Worm (Caenorhabditis elegans) whole organism, L4/young adult: ENCODE measurements around the gene W05B10.3.

Experiments
- W03F9.2 ChIP-seq: fragments of 150-350 bp; optimal IDR thresholded peaks from 2 replicates; lab custom pipeline; 2014; ENCODE audit warnings: missing biosample characterization, missing genetic modification characterization
- dao-5 ChIP-seq: sonication (generic microtip); optimal IDR thresholded peaks from 2 replicates; lab custom pipeline; 2016; ENCODE audit warnings: missing genotype, missing genetic modification characterization, moderate library complexity, missing compliant biosample characterization
- him-1 ChIP-seq: sonication (generic microtip); optimal IDR thresholded peaks from 2 replicates; lab custom pipeline; 2016; ENCODE audit warnings: missing genotype, missing genetic modification reagents, missing genetic modification characterization, missing compliant biosample characterization

DNA sequence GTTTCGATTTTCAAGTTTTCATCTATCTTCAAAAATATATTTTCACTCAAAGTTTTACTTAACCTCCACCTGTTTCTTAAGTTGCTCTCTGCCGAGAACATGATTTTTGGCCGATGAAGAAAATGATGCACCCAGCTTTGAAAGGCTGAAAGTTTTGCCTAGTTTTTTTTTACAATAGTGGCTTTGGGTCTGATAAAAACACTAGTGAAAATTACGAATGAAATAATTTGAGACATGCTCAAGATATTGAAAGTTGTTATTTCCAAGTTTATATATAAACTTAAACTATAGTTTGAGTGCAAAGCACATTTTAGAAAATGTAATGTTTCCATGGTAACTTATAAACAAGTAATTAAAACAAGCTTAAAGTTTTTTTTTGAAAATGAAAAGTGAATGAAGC, 12.3 kb downstream of the W05B10.3 start, which contains the start of gene gpa-9:
- TF ChIP-seq dao-5 (tag; lab: Kevin White, UChicago) (no peak), him-1 (tag; lab: Kevin White, UChicago) (no peak), W03F9.2 (no peak)
